Fruit fly (Drosophila melanogaster): Measurements from ENCODE around the gene sgl.
A peak's percentile ranks its signal among the peaks of the same experiment; 100 is the strongest.

sgl gene

dm6 chr3L:6968961-6969814, 4.6 kb upstream of the sgl start, which contains the start of the genes Mis12 and CG9953 (continued):
- TF ChIP-seq nerfin-1 (tag; optimal IDR thresholded peaks at IDR 0.05) (no peak), unpg (GFP tag; optimal IDR thresholded peaks at IDR 0.05) (peak; percentile 24), gcm2 (GFP tag; optimal IDR thresholded peaks at IDR 0.05) (no peak), twi (tag; optimal IDR thresholded peaks at IDR 0.05) (peak; percentile 42), ssp (GFP tag; IDR thresholded peaks at IDR 0.05) (peak; percentile 54), pfk (GFP tag; optimal IDR thresholded peaks at IDR 0.05) (no peak), CG16779 (GFP tag; IDR thresholded peaks at IDR 0.05) (no peak), Fer1 (GFP tag; optimal IDR thresholded peaks at IDR 0.05) (no peak), Dip2 (GFP tag; IDR thresholded peaks at IDR 0.05) (no peak), tll (GFP tag; optimal IDR thresholded peaks at IDR 0.05) (no peak), CG17912 (GFP tag; optimal IDR thresholded peaks at IDR 0.05) (no peak), grau (tag; optimal IDR thresholded peaks at IDR 0.05) (peak; percentile 36), ato (GFP tag; IDR thresholded peaks at IDR 0.05; ENCODE audit: partially characterized antibody) (no peak), zfh1 (GFP tag; IDR thresholded peaks at IDR 0.05) (peak; percentile 23; the same call in 1 of the 3 replicates), Stat92E (GFP tag; optimal IDR thresholded peaks at IDR 0.05) (no peak), CG7963 (GFP tag; IDR thresholded peaks at IDR 0.05; ENCODE audit: partially characterized antibody) (no peak), Xrp1 (GFP tag; IDR thresholded peaks at IDR 0.05) (peak; percentile 25; the same call in 1 of the 2 replicates), CG11398 (GFP tag; optimal IDR thresholded peaks at IDR 0.05) (no peak), CG9932 (GFP tag; IDR thresholded peaks at IDR 0.05) (peak; percentile 36), CG4360 (GFP tag; IDR thresholded peaks at IDR 0.05) (no peak), Kr (GFP tag; optimal IDR thresholded peaks at IDR 0.05) (no peak), ap (GFP tag; IDR thresholded peaks at IDR 0.05) (0 out of 2 replicates have a peak, but pooled peaks have one; percentile 5), CG6791 (GFP tag; IDR thresholded peaks at IDR 0.05; ENCODE audit: partially characterized antibody) (no peak), CG6813 (GFP tag; optimal IDR thresholded peaks at IDR 0.05) (no peak), HHEX (GFP tag; optimal IDR thresholded peaks at IDR 0.05) (no peak), vvl (GFP tag; IDR thresholded peaks at IDR 0.05) (peak; percentile 78), Poxn (GFP tag; IDR thresholded peaks at IDR 0.05) (no peak), run (tag; optimal IDR thresholded peaks at IDR 0.05) (no peak), vfl (GFP tag; optimal IDR thresholded peaks at IDR 0.05) (no peak), CG2199 (GFP tag; IDR thresholded peaks at IDR 0.05) (no peak), Nf-YB (GFP tag; optimal IDR thresholded peaks at IDR 0.05) (peak; percentile 6), so (GFP tag; IDR thresholded peaks at IDR 0.05) (no peak), CG1233 (GFP tag; optimal IDR thresholded peaks at IDR 0.05) (peak; percentile 21), CG10431 (GFP tag; optimal IDR thresholded peaks at IDR 0.05) (no peak), CG17802 (tag; optimal IDR thresholded peaks at IDR 0.05) (peak; percentile 45), CG13424 (tag; optimal IDR thresholded peaks at IDR 0.05) (peak; percentile 50), Scr (GFP tag; IDR thresholded peaks at IDR 0.05; ENCODE audit: partially characterized antibody) (no peak), CG17186 (GFP tag; optimal IDR thresholded peaks at IDR 0.05) (no peak), TFAM (GFP tag; optimal IDR thresholded peaks at IDR 0.05) (no peak), Atf3 (GFP tag; optimal IDR thresholded peaks at IDR 0.05) (no peak), CG8388 (GFP tag; optimal IDR thresholded peaks at IDR 0.05) (no peak), CG14710 (tag; optimal IDR thresholded peaks at IDR 0.05) (peak; percentile 56), her (GFP tag; optimal IDR thresholded peaks at IDR 0.05) (no peak), tap (tag; optimal IDR thresholded peaks at IDR 0.05) (no peak), bowl (GFP tag; IDR thresholded peaks at IDR 0.05) (no peak), Fer3 (tag; optimal IDR thresholded peaks at IDR 0.05) (peak; percentile 19), CG11695 (GFP tag; IDR thresholded peaks at IDR 0.05) (0 out of 3 replicates have a peak, but pooled peaks have one; percentile 27), Eip74EF (GFP tag; optimal IDR thresholded peaks at IDR 0.05) (peak in 1 of 2 experiments; percentile 17)

All from whole organism, embryonic.